Fruit fly (Drosophila melanogaster) whole organism, wandering third instar larva: Measurements from ENCODE around the gene CG5928.

Source experiments
- CrebA ChIP-seq: fragments of 200-800 bp; sonication (Bioruptor generic); optimal IDR thresholded peaks from 2 replicates; lab custom pipeline; 2016; ENCODE audit warnings: missing biosample characterization, mild to moderate bottlenecking, missing genetic modification characterization, borderline replicate concordance
- Mio ChIP-seq: sonication (Bioruptor generic); optimal IDR thresholded peaks from 2 replicates; lab custom pipeline; 2016; ENCODE audit warnings: missing biosample characterization, missing genetic modification characterization
- N ChIP-seq: fragments of >200 bp; optimal IDR thresholded peaks from 2 replicates; lab custom pipeline; 2018; ENCODE audit warnings: missing biosample characterization, missing external identifiers, missing genetic modification characterization
- brk ChIP-seq: fragments of 200-800 bp; sonication (Bioruptor generic); optimal IDR thresholded peaks from 2 replicates; lab custom pipeline; 2016; ENCODE audit warnings: missing biosample characterization, mild to moderate bottlenecking, missing genetic modification characterization
- h ChIP-seq: fragments of 200-800 bp; sonication (Bioruptor generic); optimal IDR thresholded peaks from 3 replicates; lab custom pipeline; 2016; ENCODE audit warnings: missing biosample characterization, mild to moderate bottlenecking, missing genetic modification characterization
- psq ChIP-seq: fragments of 200-800 bp; sonication (Bioruptor generic); optimal IDR thresholded peaks from 3 replicates; lab custom pipeline; 2017; ENCODE audit warnings: missing biosample characterization, mild to moderate bottlenecking, missing genetic modification characterization, moderate library complexity
- usp ChIP-seq: fragments of >200 bp; optimal IDR thresholded peaks from 2 replicates; lab custom pipeline; 2017; ENCODE audit warnings: missing biosample characterization, missing genetic modification characterization

DNA sequence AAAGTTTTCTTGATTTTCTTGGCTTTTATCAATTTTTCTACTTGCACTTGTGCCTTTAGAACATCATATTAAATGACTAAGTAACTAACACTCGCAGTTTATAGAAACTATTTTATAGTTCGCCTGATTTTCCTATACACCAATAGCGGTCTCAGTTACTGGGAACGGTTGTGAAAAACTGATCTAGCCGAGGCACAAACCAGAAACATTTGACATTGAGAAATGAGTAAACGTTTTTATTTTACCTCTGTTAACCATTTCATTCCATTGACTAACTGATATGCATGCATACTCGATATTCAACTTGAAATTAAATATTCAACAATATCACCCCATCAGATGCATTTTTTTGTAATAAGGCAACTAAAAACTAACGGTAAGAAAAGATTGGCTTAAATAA is 32.4 kb upstream of the CG5928 start:
- TF ChIP-seq usp = no peak
- no peak for TF ChIP-seq Mio
- no peak for TF ChIP-seq brk (GFP tag; lab: Kevin White, UChicago)
- TF ChIP-seq N = no peak
- no peak for TF ChIP-seq CrebA
- TF ChIP-seq psq (GFP tag; lab: Kevin White, UChicago) = no peak
- no peak for TF ChIP-seq h
